Fruit fly (Drosophila melanogaster) whole organism, embryonic: ENCODE data around the gene Osi21.
A peak's percentile ranks its signal among the peaks of the same experiment; 100 is the strongest.

Experiments
- Atf3 ChIP-seq: fragments of 200-800 bp; sonication (Bioruptor generic); optimal IDR thresholded peaks from 3 replicates; lab custom pipeline; 2016; ENCODE audit warnings: missing biosample characterization, missing genetic modification characterization
- Atf6 ChIP-seq: fragments of 200-800 bp; sonication (Bioruptor generic); IDR thresholded peaks from 2 replicates; pipeline ENCODE4 v1.3.6; 2022; ENCODE audit warnings: missing biosample characterization, missing genetic modification characterization
- Awh ChIP-seq: fragments of 200-800 bp; sonication (Bioruptor generic); IDR thresholded peaks from 2 replicates; pipeline ENCODE4, ENCODE4 v1.3.6; 2022; ENCODE audit warnings: missing biosample characterization, missing genetic modification characterization
- CG1024 ChIP-seq: fragments of 200-800 bp; sonication (Bioruptor generic); IDR thresholded peaks from 2 replicates; pipeline ENCODE4 v1.3.6; 2022; ENCODE audit warnings: missing biosample characterization, missing genetic modification characterization
- CG11085 ChIP-seq: fragments of 200-800 bp; sonication (Bioruptor generic); IDR thresholded peaks from 2 replicates; pipeline ENCODE4 v1.3.6; 2022; ENCODE audit warnings: missing biosample characterization, missing genetic modification characterization
- CG12299 ChIP-seq: fragments of 200-800 bp; sonication (Bioruptor generic); optimal IDR thresholded peaks from 2 replicates; lab custom pipeline; 2018; ENCODE audit warnings: missing biosample characterization, mild to moderate bottlenecking, missing genetic modification characterization
- CG13424 ChIP-seq: fragments of 200-800 bp; sonication (Bioruptor generic); optimal IDR thresholded peaks from 2 replicates; lab custom pipeline; 2019; ENCODE audit warnings: missing biosample characterization, mild to moderate bottlenecking, missing genetic modification characterization, moderate library complexity
- CG13894 ChIP-seq: fragments of 200-800 bp; sonication (Bioruptor generic); optimal IDR thresholded peaks from 3 replicates; lab custom pipeline; 2018; ENCODE audit warnings: missing biosample characterization, mild to moderate bottlenecking, missing genetic modification characterization, moderate library complexity
- CG14860 ChIP-seq: fragments of 200-800 bp; sonication (Bioruptor generic); IDR thresholded peaks from 3 replicates; pipeline ENCODE4 v1.3.6; 2022; ENCODE audit warnings: missing biosample characterization, missing genetic modification characterization; ENCODE audit not compliant: partially characterized antibody
- CG15696 ChIP-seq: fragments of 200-800 bp; sonication (Bioruptor generic); optimal IDR thresholded peaks from 2 replicates; lab custom pipeline; 2019; ENCODE audit warnings: missing biosample characterization, mild to moderate bottlenecking, missing genetic modification characterization, moderate library complexity
- CG17802 ChIP-seq: fragments of 200-800 bp; sonication (Bioruptor generic); optimal IDR thresholded peaks from 2 replicates; lab custom pipeline; 2018; ENCODE audit warnings: missing biosample characterization, mild to moderate bottlenecking, missing genetic modification characterization, moderate library complexity
- CG2129 ChIP-seq: fragments of 200-800 bp; sonication (Bioruptor generic); IDR thresholded peaks from 2 replicates; pipeline ENCODE4 v1.3.6; 2022; ENCODE audit warnings: missing biosample characterization, missing genetic modification characterization; ENCODE audit not compliant: partially characterized antibody
- CG31365 ChIP-seq: fragments of 200-800 bp; sonication (Bioruptor generic); optimal IDR thresholded peaks from 2 replicates; lab custom pipeline; 2018; ENCODE audit warnings: missing biosample characterization, mild to moderate bottlenecking, missing genetic modification characterization
- CG4360 ChIP-seq: fragments of 200-800 bp; sonication (Bioruptor generic); IDR thresholded peaks from 2 replicates; pipeline ENCODE4 v1.3.6; 2022; ENCODE audit warnings: missing biosample characterization, missing genetic modification characterization
- CG4617 ChIP-seq: fragments of 200-800 bp; sonication (Bioruptor generic); optimal IDR thresholded peaks from 3 replicates; lab custom pipeline; 2016; ENCODE audit warnings: missing biosample characterization, missing genetic modification characterization, borderline replicate concordance
- CG5180 ChIP-seq: fragments of 200-800 bp; sonication (Bioruptor generic); optimal IDR thresholded peaks from 3 replicates; lab custom pipeline; 2017; ENCODE audit warnings: missing biosample characterization, missing genetic modification characterization, mild to moderate bottlenecking, moderate library complexity, missing genetic modification reagents
- CG6813 ChIP-seq: fragments of 200-800 bp; sonication (Bioruptor generic); optimal IDR thresholded peaks from 2 replicates; lab custom pipeline; 2017; ENCODE audit warnings: missing biosample characterization, missing genetic modification characterization, mild to moderate bottlenecking, moderate library complexity, missing genetic modification reagents
- CG9609 ChIP-seq: fragments of 200-800 bp; sonication (Bioruptor generic); optimal IDR thresholded peaks from 3 replicates; lab custom pipeline; 2016; ENCODE audit warnings: missing biosample characterization, missing genetic modification characterization
- CHES-1-like ChIP-seq: fragments of 200-800 bp; sonication (Bioruptor generic); optimal IDR thresholded peaks from 2 replicates; lab custom pipeline; 2016; ENCODE audit warnings: missing biosample characterization, missing genetic modification characterization
- E2f2 ChIP-seq: fragments of 200-800 bp; sonication (Bioruptor generic); IDR thresholded peaks from 2 replicates; pipeline ENCODE4 v1.3.6; 2022; ENCODE audit warnings: missing biosample characterization, missing genetic modification characterization
- Ets97D ChIP-seq: fragments of 200-800 bp; sonication (Bioruptor generic); optimal IDR thresholded peaks from 3 replicates; lab custom pipeline; 2016; ENCODE audit warnings: missing biosample characterization, missing genetic modification characterization
- HLH54F ChIP-seq: fragments of 200-800 bp; sonication (Bioruptor generic); optimal IDR thresholded peaks from 3 replicates; lab custom pipeline; 2016; ENCODE audit warnings: missing biosample characterization, missing genetic modification characterization
- Hey ChIP-seq: fragments of 200-800 bp; sonication (Bioruptor generic); optimal IDR thresholded peaks from 3 replicates; lab custom pipeline; 2018; ENCODE audit warnings: missing biosample characterization, mild to moderate bottlenecking, missing genetic modification characterization
- Hr39 ChIP-seq: fragments of >200 bp; optimal IDR thresholded peaks from 2 replicates; lab custom pipeline; 2017
- Mad ChIP-seq: fragments of 200-800 bp; sonication (Bioruptor generic); optimal IDR thresholded peaks from 2 replicates; lab custom pipeline; 2016; ENCODE audit warnings: missing biosample characterization, missing genetic modification characterization
- Trl ChIP-seq, 3 experiments: fragments of >200 bp in 2 of 3; fragments of 200-800 bp in 1 of 3; sonication (Bioruptor generic) in 1 of 3; optimal IDR thresholded peaks; 2 replicates in 1 of 3; 3 replicates in 2 of 3; lab custom pipeline; 2016 to 2017; ENCODE audit warnings: missing biosample characterization in 1 of 3, missing genetic modification characterization in 1 of 3
- ap ChIP-seq: fragments of 200-800 bp; sonication (Bioruptor generic); IDR thresholded peaks from 2 replicates; pipeline ENCODE4 v1.3.6; 2022; ENCODE audit warnings: missing biosample characterization, missing genetic modification characterization
- br ChIP-seq: fragments of >200 bp; optimal IDR thresholded peaks from 2 replicates; lab custom pipeline; 2017
- ci ChIP-seq: fragments of 200-800 bp; sonication (Bioruptor generic); IDR thresholded peaks from 3 replicates; pipeline ENCODE4 v1.3.6; 2022; ENCODE audit warnings: missing biosample characterization, missing genetic modification characterization
- ems ChIP-seq: fragments of 200-800 bp; sonication (Bioruptor generic); optimal IDR thresholded peaks from 3 replicates; lab custom pipeline; 2016; ENCODE audit warnings: missing biosample characterization, missing genetic modification characterization
- esg ChIP-seq: fragments of 200-800 bp; sonication (Bioruptor generic); conservative IDR thresholded peaks from 2 replicates; pipeline ENCODE4 v1.3.6; 2022; ENCODE audit warnings: missing biosample characterization, missing genetic modification characterization
- fd102C ChIP-seq: fragments of 200-800 bp; sonication (Bioruptor generic); optimal IDR thresholded peaks from 2 replicates; lab custom pipeline; 2018; ENCODE audit warnings: missing biosample characterization, mild to moderate bottlenecking, missing genetic modification characterization, moderate library complexity
- fd3F ChIP-seq: fragments of 200-800 bp; sonication (Bioruptor generic); optimal IDR thresholded peaks from 2 replicates; lab custom pipeline; 2018; ENCODE audit warnings: missing biosample characterization, mild to moderate bottlenecking, missing genetic modification characterization, moderate library complexity
- fd64A ChIP-seq: fragments of 200-800 bp; sonication (Bioruptor generic); optimal IDR thresholded peaks from 3 replicates; lab custom pipeline; 2018; ENCODE audit warnings: missing biosample characterization, mild to moderate bottlenecking, missing genetic modification characterization
- gcm ChIP-seq: fragments of 200-800 bp; sonication (Bioruptor generic); optimal IDR thresholded peaks from 2 replicates; lab custom pipeline; 2019; ENCODE audit warnings: missing biosample characterization, mild to moderate bottlenecking, missing genetic modification characterization, moderate library complexity
- gfzf ChIP-seq: fragments of 200-800 bp; sonication (Bioruptor generic); optimal IDR thresholded peaks from 2 replicates; lab custom pipeline; 2016; ENCODE audit warnings: missing biosample characterization, mild to moderate bottlenecking, missing genetic modification characterization, moderate library complexity
- gsb ChIP-seq: fragments of 200-800 bp; sonication (Bioruptor generic); IDR thresholded peaks from 2 replicates; pipeline ENCODE4 v1.3.6; 2022; ENCODE audit warnings: missing biosample characterization, missing genetic modification characterization
- gsb-n ChIP-seq: fragments of 200-800 bp; sonication (Bioruptor generic); optimal IDR thresholded peaks from 3 replicates; lab custom pipeline; 2018; ENCODE audit warnings: missing biosample characterization, mild to moderate bottlenecking, missing genetic modification characterization
- klu ChIP-seq: fragments of 200-800 bp; sonication (Bioruptor generic); IDR thresholded peaks from 2 replicates; pipeline ENCODE4 v1.3.6; 2022; ENCODE audit warnings: missing biosample characterization, missing genetic modification characterization
- org-1 ChIP-seq: fragments of 200-800 bp; sonication (Bioruptor generic); optimal IDR thresholded peaks from 2 replicates; lab custom pipeline; 2017; ENCODE audit warnings: missing biosample characterization, missing genetic modification characterization
- pan ChIP-seq, 4 experiments: fragments of >200 bp in 3 of 4; fragments of 200-800 bp in 1 of 4; sonication (Bioruptor generic) in 1 of 4; optimal IDR thresholded peaks in 3 of 4; IDR thresholded peaks in 1 of 4; 2 replicates each; pipeline versions ENCODE4 v1.3.6 to Lab custom; 2017 to 2022; ENCODE audit warnings: missing biosample characterization in 2 of 4, missing genetic modification characterization in 2 of 4, mixed read lengths in 1 of 4
- pho ChIP-seq: fragments of 200-800 bp; sonication (Bioruptor generic); optimal IDR thresholded peaks from 2 replicates; lab custom pipeline; 2016; ENCODE audit warnings: missing biosample characterization, missing genetic modification characterization
- run ChIP-seq: fragments of 200-800 bp; sonication (Bioruptor generic); optimal IDR thresholded peaks from 3 replicates; lab custom pipeline; 2018; ENCODE audit warnings: missing biosample characterization, mild to moderate bottlenecking, missing genetic modification characterization
- sim ChIP-seq: fragments of 200-800 bp; sonication (Bioruptor generic); IDR thresholded peaks from 2 replicates; pipeline ENCODE4 v1.3.6; 2022; ENCODE audit warnings: missing biosample characterization, missing genetic modification characterization
- slp2 ChIP-seq: fragments of 200-800 bp; sonication (Bioruptor generic); optimal IDR thresholded peaks from 2 replicates; lab custom pipeline; 2016; ENCODE audit warnings: missing biosample characterization, missing genetic modification characterization
- tgo ChIP-seq: fragments of 200-800 bp; sonication (Bioruptor generic); IDR thresholded peaks from 3 replicates; pipeline ENCODE4 v1.3.6; 2022; ENCODE audit warnings: missing biosample characterization, missing genetic modification characterization
- tin ChIP-seq: fragments of 200-800 bp; sonication (Bioruptor generic); optimal IDR thresholded peaks from 3 replicates; lab custom pipeline; 2016; ENCODE audit warnings: missing biosample characterization, missing genetic modification characterization
- twi ChIP-seq: fragments of 200-800 bp; optimal IDR thresholded peaks from 2 replicates; lab custom pipeline; 2019; ENCODE audit warnings: missing biosample characterization, mild to moderate bottlenecking, missing genetic modification characterization, moderate library complexity
- usp ChIP-seq: fragments of >200 bp; optimal IDR thresholded peaks from 2 replicates; lab custom pipeline; 2017; ENCODE audit warnings: missing biosample characterization, missing genetic modification characterization
- wdn ChIP-seq: fragments of 200-800 bp; sonication (Bioruptor generic); IDR thresholded peaks from 2 replicates; pipeline ENCODE4 v1.3.6; 2022; ENCODE audit warnings: missing biosample characterization, missing genetic modification characterization

The Osi21 gene

DNA sequence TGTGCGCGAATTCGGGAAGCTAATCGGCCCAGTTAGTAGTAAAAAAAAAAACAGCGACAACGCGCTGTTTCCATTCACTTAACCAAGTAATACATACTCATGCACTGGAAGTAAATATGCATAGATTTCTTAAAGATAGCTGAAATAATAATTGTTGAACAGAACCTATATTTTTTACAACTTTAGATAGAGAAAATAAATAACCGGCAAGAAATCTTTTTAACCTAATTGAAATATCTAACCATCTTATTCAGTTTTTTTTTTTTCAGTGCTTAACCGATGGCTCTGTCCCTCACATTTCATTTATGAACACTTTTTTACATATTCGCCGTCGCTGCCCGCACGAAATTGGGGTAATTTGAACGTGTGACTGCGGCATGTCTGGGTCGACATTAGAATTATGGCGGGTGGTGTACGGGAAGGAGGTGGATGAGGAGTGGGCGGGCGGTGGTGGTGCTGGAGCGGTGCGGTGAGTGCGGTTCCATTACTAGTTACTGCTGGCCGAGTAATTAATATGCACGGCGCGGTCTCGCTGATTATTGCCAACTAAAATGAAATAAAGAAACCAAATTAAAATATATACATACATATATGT, 46.3 kb upstream of the Osi21 start (continued):
- TF ChIP-seq CG4617 (GFP tag; lab: Kevin White, UChicago) (no peak), fd102C (no peak), tin (GFP tag; lab: Kevin White, UChicago) (peak; percentile 36), Ets97D (GFP tag; lab: Kevin White, UChicago) (no peak), ems (GFP tag; lab: Kevin White, UChicago) (no peak), Mad (GFP tag; lab: Kevin White, UChicago) (no peak), sim (GFP tag; lab: Robert Waterston, UW) (no peak), Atf3 (peak; percentile 4), pan (optimal IDR thresholded peaks at IDR 0.05; lab: Kevin White, UChicago) (no peak), pan (GFP tag; optimal IDR thresholded peaks at IDR 0.05 in 1 of 2, IDR thresholded peaks at IDR 0.05 in 1 of 2) (peak in 1 of 2 experiments; percentile 60), gsb (GFP tag; lab: Robert Waterston, UW) (no peak), fd3F (GFP tag; lab: Kevin White, UChicago) (no peak), Trl (optimal IDR thresholded peaks at IDR 0.05; lab: Kevin White, UChicago) (no peak), Trl (GFP tag; optimal IDR thresholded peaks at IDR 0.05; lab: Kevin White, UChicago) (no peak), tgo (GFP tag; lab: Robert Waterston, UW) (peak; percentile 64), org-1 (GFP tag; lab: Kevin White, UChicago) (no peak), CG12299 (tag; lab: Kevin White, UChicago) (no peak), klu (GFP tag; lab: Robert Waterston, UW) (no peak), Hey (no peak), CG4360 (GFP tag; lab: Robert Waterston, UW) (no peak), twi (no peak), CG11085 (GFP tag; lab: Robert Waterston, UW) (0 out of 2 replicates have a peak, but pooled peaks have one; percentile 8), gcm (GFP tag; lab: Kevin White, UChicago) (peak; percentile 58), wdn (GFP tag; lab: Robert Waterston, UW) (no peak), CG31365 (no peak), pho (GFP tag; lab: Kevin White, UChicago) (no peak), CG13424 (tag; lab: Kevin White, UChicago) (peak; percentile 52), Awh (GFP tag; lab: Robert Waterston, UW) (no peak), CG14860 (no peak), gfzf (GFP tag; lab: Kevin White, UChicago) (no peak), ci (GFP tag; lab: Robert Waterston, UW) (peak; percentile 61; the same call in 1 of the 3 replicates), br (no peak), esg (GFP tag; lab: Robert Waterston, UW) (peak; percentile 53), Hr39 (lab: Kevin White, UChicago) (no peak), run (tag; lab: Kevin White, UChicago) (no peak), CHES-1-like (peak; percentile 17), E2f2 (peak; percentile 29; the same call in 1 of the 2 replicates), CG5180 (GFP tag; lab: Kevin White, UChicago) (no peak), slp2 (GFP tag; lab: Kevin White, UChicago) (no peak), HLH54F (no peak), CG13894 (tag; lab: Kevin White, UChicago) (no peak), CG6813 (GFP tag; lab: Kevin White, UChicago) (no peak), CG2129 (GFP tag; lab: Robert Waterston, UW) (no peak), Atf6 (no peak; the same call in 1 of the 2 replicates), CG1024 (GFP tag; lab: Robert Waterston, UW) (0 out of 2 replicates have a peak, but pooled peaks have one; percentile 18), fd64A (GFP tag; lab: Kevin White, UChicago) (no peak), CG17802 (tag; lab: Kevin White, UChicago) (no peak), ap (peak; percentile 38; the same call in 1 of the 2 replicates), usp (no peak), gsb-n (tag; lab: Kevin White, UChicago) (peak; percentile 64), CG9609 (GFP tag; lab: Kevin White, UChicago) (peak; percentile 14), CG15696 (tag; lab: Kevin White, UChicago) (peak; percentile 18)
